Worm (Caenorhabditis elegans) whole organism, early embryonic: Measurements from ENCODE around the gene mltn-1.

ENCODE experiments used
- B0310.2 ChIP-seq: sonication (generic microtip); optimal IDR thresholded peaks from 2 replicates; lab custom pipeline; 2016; ENCODE audit warnings: mild to moderate bottlenecking, missing genetic modification characterization, missing compliant biosample characterization
- F13C5.2 ChIP-seq: sonication (generic microtip); optimal IDR thresholded peaks from 2 replicates; lab custom pipeline; 2017; ENCODE audit warnings: mild to moderate bottlenecking, missing genetic modification characterization, inconsistent platforms, missing compliant biosample characterization
- aly-1 ChIP-seq: sonication (generic microtip); optimal IDR thresholded peaks from 2 replicates; lab custom pipeline; 2016; ENCODE audit warnings: missing genetic modification characterization, missing compliant biosample characterization
- ama-1 ChIP-seq: fragments of 150-350 bp; optimal IDR thresholded peaks from 2 replicates; lab custom pipeline; 2014
- ceh-13 ChIP-seq: fragments of 200-800 bp; sonication (Bioruptor generic); optimal IDR thresholded peaks from 2 replicates; lab custom pipeline; 2018; ENCODE audit warnings: mild to moderate bottlenecking, missing genetic modification characterization, missing compliant biosample characterization
- ceh-36 ChIP-seq: sonication (generic microtip); optimal IDR thresholded peaks from 2 replicates; lab custom pipeline; 2016; ENCODE audit warnings: missing genetic modification characterization, inconsistent platforms, missing compliant biosample characterization
- ets-7 ChIP-seq: sonication (generic microtip); optimal IDR thresholded peaks from 2 replicates; lab custom pipeline; 2016; ENCODE audit warnings: missing genotype, missing genetic modification characterization, missing compliant biosample characterization
- flt-1 ChIP-seq: fragments of 200-800 bp; sonication (Bioruptor generic); IDR thresholded peaks from 2 replicates; pipeline ENCODE4 v1.3.6; 2022; ENCODE audit warnings: missing genetic modification characterization, missing compliant biosample characterization
- hmbx-1 ChIP-seq: sonication (generic microtip); optimal IDR thresholded peaks from 2 replicates; lab custom pipeline; 2016; ENCODE audit warnings: mild to moderate bottlenecking, missing genetic modification characterization, missing compliant biosample characterization
- hmg-4 ChIP-seq: fragments of 200-800 bp; sonication (Bioruptor generic); optimal IDR thresholded peaks from 2 replicates; lab custom pipeline; 2018; ENCODE audit warnings: mild to moderate bottlenecking, missing genetic modification characterization, missing compliant biosample characterization
- hnd-1 ChIP-seq: sonication (generic microtip); optimal IDR thresholded peaks from 2 replicates; lab custom pipeline; 2016; ENCODE audit warnings: missing genetic modification characterization, missing compliant biosample characterization
- pes-1 ChIP-seq: fragments of 200-800 bp; sonication (Bioruptor generic); IDR thresholded peaks from 2 replicates; pipeline ENCODE4 v1.3.6; 2022; ENCODE audit warnings: missing genetic modification reagents, missing genetic modification characterization, missing compliant biosample characterization
- scrt-1 ChIP-seq: fragments of 200-800 bp; sonication (Bioruptor generic); IDR thresholded peaks from 2 replicates; pipeline ENCODE4 v1.3.6; 2022; ENCODE audit warnings: missing genetic modification characterization, missing compliant biosample characterization
- sea-1 ChIP-seq: fragments of 200-800 bp; sonication (Bioruptor generic); conservative IDR thresholded peaks from 2 replicates; pipeline ENCODE4 v1.3.6; 2022; ENCODE audit warnings: missing genetic modification characterization, missing compliant biosample characterization
- tbx-11 ChIP-seq: fragments of 200-800 bp; sonication (Bioruptor generic); IDR thresholded peaks from 2 replicates; pipeline ENCODE4 v1.3.6; 2022; ENCODE audit warnings: missing genetic modification characterization, missing compliant biosample characterization
- tbx-37 ChIP-seq: fragments of 200-800 bp; sonication (Bioruptor generic); conservative IDR thresholded peaks from 2 replicates; pipeline ENCODE4 v1.3.6; 2022; ENCODE audit warnings: missing genetic modification reagents, missing genetic modification characterization, missing compliant biosample characterization
- tra-4 ChIP-seq: sonication (generic microtip); optimal IDR thresholded peaks from 2 replicates; lab custom pipeline; 2017; ENCODE audit warnings: missing genetic modification characterization, missing compliant biosample characterization

Gene mltn-1

DNA sequence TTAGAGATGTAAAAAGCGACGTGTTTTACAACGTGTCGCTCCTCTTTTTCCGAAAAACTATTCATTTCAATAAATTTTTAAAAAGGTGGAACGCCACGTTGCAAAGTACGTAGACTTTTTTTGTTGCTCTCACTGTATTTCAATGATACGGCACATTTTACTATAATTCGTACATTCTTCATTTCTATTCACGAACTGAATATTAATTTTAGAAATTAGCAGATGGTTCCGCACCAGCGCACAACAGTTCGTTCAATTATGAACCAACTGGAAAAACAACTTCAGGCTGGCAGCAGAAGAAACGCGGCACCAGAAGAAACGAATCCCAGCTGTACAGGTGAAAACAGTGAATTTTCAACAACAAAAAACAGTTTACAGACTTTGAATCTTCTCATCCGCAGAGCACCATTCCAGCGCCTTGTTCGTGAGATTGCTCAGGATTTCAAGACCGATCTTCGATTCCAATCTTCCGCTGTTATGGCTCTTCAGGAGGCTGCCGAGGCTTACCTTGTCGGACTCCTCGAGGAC is 38.3 kb upstream of the mltn-1 start, which contains the start of the genes W09H1.4 and his-73:
Gene W09H1.4 (plus strand): TSS at position 301 of the 528 bp plus-strand sequence.
Gene his-73 (plus strand): TSS at position 478 of the 528 bp plus-strand sequence.
- TF ChIP-seq ama-1 = no peak
- TF ChIP-seq tbx-37 (GFP tag; lab: Robert Waterston, UW) = no peak
- no peak for TF ChIP-seq tra-4 (tag; lab: Kevin White, UChicago)
- TF ChIP-seq hmg-4 = no peak
- TF ChIP-seq hnd-1 = no peak
- no peak for TF ChIP-seq aly-1 (tag; lab: Kevin White, UChicago)
- TF ChIP-seq tbx-11 (GFP tag; lab: Robert Waterston, UW) = no peak
- no peak for TF ChIP-seq sea-1 (GFP tag; lab: Robert Waterston, UW)
- TF ChIP-seq ets-7 = no peak
- TF ChIP-seq ceh-36 (tag; lab: Kevin White, UChicago) = no peak

ce11 chrII:13181465-13181864 is 36.4 kb upstream of the mltn-1 start, which contains the start of gene W09H1.1:
TSS of gene W09H1.1 (minus strand) at chrII:13181565.
- no peak for TF ChIP-seq ama-1
- no peak for TF ChIP-seq hnd-1
- no peak for TF ChIP-seq tbx-37 (GFP tag; lab: Robert Waterston, UW)
- no peak for TF ChIP-seq B0310.2 (tag; lab: Kevin White, UChicago)
- TF ChIP-seq pes-1 (GFP tag; lab: Robert Waterston, UW) = no peak
- TF ChIP-seq aly-1 (tag; lab: Kevin White, UChicago) = no peak
- TF ChIP-seq hmg-4 = no peak

DNA sequence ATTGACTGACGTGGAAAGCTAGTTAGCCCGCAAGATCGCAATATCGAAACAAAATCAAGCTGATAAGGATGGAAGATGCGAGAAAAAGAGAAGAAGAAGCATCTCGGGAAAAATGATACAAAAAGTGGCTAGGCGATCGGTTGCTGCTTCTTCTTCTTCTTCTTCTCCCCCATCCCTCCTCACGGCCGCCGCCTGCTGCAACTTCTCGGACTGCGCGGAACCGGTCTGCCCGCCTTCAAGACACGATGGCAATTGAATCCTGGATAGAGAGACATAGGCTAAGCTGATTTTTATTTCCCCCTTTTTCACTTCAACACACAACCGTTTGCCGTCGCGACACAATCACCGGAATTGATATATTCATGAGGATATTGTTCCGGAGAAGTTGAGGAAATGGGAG is 29.4 kb upstream of the mltn-1 start:
- TF ChIP-seq tbx-11 (GFP tag; lab: Robert Waterston, UW) (no peak), tbx-37 (GFP tag; lab: Robert Waterston, UW) (no peak)

DNA sequence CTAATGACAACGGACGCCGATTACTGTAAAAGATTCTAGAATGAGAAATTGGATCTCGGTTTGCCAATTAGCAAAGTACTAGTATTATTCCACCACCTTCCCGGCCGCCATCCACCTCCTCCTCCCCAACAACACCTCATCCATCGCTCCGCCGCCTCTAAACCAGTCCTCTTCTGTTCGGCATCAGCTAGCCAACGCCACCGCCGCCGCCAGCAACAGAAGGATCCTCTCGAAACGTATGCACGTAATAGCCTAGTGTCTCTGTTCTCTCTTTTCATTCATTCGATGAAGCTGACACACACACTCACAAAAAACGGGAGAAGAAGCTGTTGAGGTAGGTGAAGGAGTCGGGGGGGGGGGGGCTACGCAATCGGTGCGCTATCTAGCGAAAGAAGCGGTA is 25.7 kb upstream of the mltn-1 start:
- no peak for TF ChIP-seq ceh-13 (GFP tag; lab: Kevin White, UChicago)
- no peak for TF ChIP-seq pes-1 (GFP tag; lab: Robert Waterston, UW)
- TF ChIP-seq aly-1 (tag; lab: Kevin White, UChicago) = no peak
- TF ChIP-seq ets-7 = no peak
- TF ChIP-seq hmbx-1 (tag; lab: Kevin White, UChicago) = no peak
- TF ChIP-seq tbx-37 (GFP tag; lab: Robert Waterston, UW) = no peak

DNA sequence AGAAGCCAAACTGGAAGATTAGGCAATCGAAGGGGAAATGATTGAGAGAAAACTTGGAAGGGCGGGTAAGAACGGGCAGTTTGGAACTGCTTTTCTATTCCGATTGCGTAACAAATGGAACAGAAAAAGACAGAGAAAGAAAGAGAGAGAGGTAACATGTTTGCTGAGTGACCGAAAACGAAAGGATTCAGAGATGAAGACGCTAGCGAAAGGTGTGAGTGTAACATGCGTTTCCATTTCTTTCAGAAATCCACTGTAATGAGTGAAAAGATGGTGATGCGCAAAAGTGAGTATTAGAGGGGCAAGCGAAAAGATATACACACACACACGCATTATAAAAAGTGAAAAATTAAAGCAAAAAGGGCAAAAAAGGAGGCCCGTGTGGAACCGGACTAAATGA is 22.5 kb upstream of the mltn-1 start:
- TF ChIP-seq B0310.2 (tag; lab: Kevin White, UChicago) = no peak
- TF ChIP-seq sea-1 (GFP tag; lab: Robert Waterston, UW) = no peak
- no peak for TF ChIP-seq aly-1 (tag; lab: Kevin White, UChicago)
- no peak for TF ChIP-seq hmbx-1 (tag; lab: Kevin White, UChicago)
- no peak for TF ChIP-seq scrt-1 (GFP tag; lab: Robert Waterston, UW)
- TF ChIP-seq hmg-4 = no peak
- no peak for TF ChIP-seq ets-7
- no peak for TF ChIP-seq flt-1 (GFP tag; lab: Robert Waterston, UW)
- no peak for TF ChIP-seq tra-4 (tag; lab: Kevin White, UChicago)
- TF ChIP-seq F13C5.2 (tag; lab: Kevin White, UChicago) = no peak
- TF ChIP-seq ama-1 = no peak
- no peak for TF ChIP-seq pes-1 (GFP tag; lab: Robert Waterston, UW)
- no peak for TF ChIP-seq ceh-13 (GFP tag; lab: Kevin White, UChicago)
- TF ChIP-seq ceh-36 (tag; lab: Kevin White, UChicago) = no peak
- no peak for TF ChIP-seq tbx-37 (GFP tag; lab: Robert Waterston, UW)
- TF ChIP-seq hnd-1 = no peak
- no peak for TF ChIP-seq tbx-11 (GFP tag; lab: Robert Waterston, UW)

DNA sequence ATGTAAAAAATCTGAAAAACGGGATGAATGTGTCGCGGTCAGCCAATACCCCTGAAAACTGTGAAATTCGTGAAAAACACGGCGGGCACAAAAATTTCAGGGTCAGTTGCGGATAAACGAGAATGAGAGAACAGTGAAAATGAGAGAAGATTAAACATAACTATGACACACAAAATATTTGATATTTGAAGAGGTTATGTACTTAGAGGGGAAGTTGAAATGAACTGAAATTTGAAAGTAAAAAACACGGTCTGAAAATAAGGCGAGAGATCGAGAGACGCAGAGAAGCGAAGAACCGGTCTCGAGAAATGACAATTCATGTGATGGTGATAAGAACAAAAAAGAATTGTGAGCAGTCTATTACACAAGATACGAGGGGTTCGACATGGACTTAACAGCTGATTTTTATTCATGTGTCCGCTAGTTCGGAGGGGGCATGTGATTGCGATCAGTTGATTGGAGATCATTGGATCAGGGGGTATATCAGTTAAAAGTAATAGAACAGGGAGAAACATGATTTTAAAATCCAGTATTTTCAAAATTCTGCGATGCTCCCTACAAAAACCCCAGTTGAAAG is 20.7 kb upstream of the mltn-1 start, which contains the start of gene moe-3:
Gene moe-3 (minus strand): TSS at position 51 of the 577 bp plus-strand sequence.
- no peak for TF ChIP-seq hmg-4
- no peak for TF ChIP-seq ama-1
- no peak for TF ChIP-seq hmbx-1 (tag; lab: Kevin White, UChicago)
- no peak for TF ChIP-seq tbx-11 (GFP tag; lab: Robert Waterston, UW)
- no peak for TF ChIP-seq sea-1 (GFP tag; lab: Robert Waterston, UW)
- no peak for TF ChIP-seq pes-1 (GFP tag; lab: Robert Waterston, UW)
- no peak for TF ChIP-seq hnd-1
- no peak for TF ChIP-seq F13C5.2 (tag; lab: Kevin White, UChicago)
- no peak for TF ChIP-seq tra-4 (tag; lab: Kevin White, UChicago)
- no peak for TF ChIP-seq ets-7
- TF ChIP-seq tbx-37 (GFP tag; lab: Robert Waterston, UW) = no peak
- TF ChIP-seq flt-1 (GFP tag; lab: Robert Waterston, UW) = no peak
- TF ChIP-seq aly-1 (tag; lab: Kevin White, UChicago) = no peak
- no peak for TF ChIP-seq scrt-1 (GFP tag; lab: Robert Waterston, UW)
- no peak for TF ChIP-seq B0310.2 (tag; lab: Kevin White, UChicago)
- TF ChIP-seq ceh-13 (GFP tag; lab: Kevin White, UChicago) = no peak
- TF ChIP-seq ceh-36 (tag; lab: Kevin White, UChicago) = no peak

DNA sequence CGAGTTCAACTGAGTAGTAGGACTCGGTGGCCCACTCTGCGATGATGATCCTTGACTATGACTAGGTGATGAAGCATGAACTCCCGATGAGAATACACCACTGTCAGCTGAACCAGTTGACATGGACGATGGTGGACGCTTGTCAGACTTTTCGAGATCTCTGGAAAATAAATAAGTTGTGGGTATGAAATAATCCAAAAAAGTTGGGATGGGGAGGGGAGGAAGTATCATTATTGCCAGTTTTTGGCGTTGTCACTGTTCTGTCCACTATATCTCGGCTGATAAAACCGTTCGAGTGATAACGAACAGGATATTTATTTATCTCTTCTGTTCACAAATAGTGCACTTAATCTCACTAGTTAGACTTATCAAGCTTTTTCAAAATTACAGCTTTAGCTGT is 19.0 kb upstream of the mltn-1 start:
- TF ChIP-seq aly-1 (tag; lab: Kevin White, UChicago) = no peak
- TF ChIP-seq B0310.2 (tag; lab: Kevin White, UChicago) = no peak
- no peak for TF ChIP-seq F13C5.2 (tag; lab: Kevin White, UChicago)
- TF ChIP-seq scrt-1 (GFP tag; lab: Robert Waterston, UW) = no peak
- no peak for TF ChIP-seq hmbx-1 (tag; lab: Kevin White, UChicago)
- TF ChIP-seq ama-1 = no peak
- TF ChIP-seq sea-1 (GFP tag; lab: Robert Waterston, UW) = no peak
- TF ChIP-seq hnd-1 = no peak
- TF ChIP-seq tra-4 (tag; lab: Kevin White, UChicago) = no peak
- TF ChIP-seq tbx-37 (GFP tag; lab: Robert Waterston, UW) = no peak
